Worm (Caenorhabditis elegans): ENCODE measurements around the gene tag-124.

- TF ChIP-seq tbx-8 (GFP tag; optimal IDR thresholded peaks at IDR 0.05), result no peak
- no peak for TF ChIP-seq snpc-4 (tag; optimal IDR thresholded peaks at IDR 0.05)
- TF ChIP-seq unc-120 (tag; optimal IDR thresholded peaks at IDR 0.05; ENCODE audit: poor library complexity, severe bottlenecking), result no peak
- no peak for TF ChIP-seq lin-13 (tag; optimal IDR thresholded peaks at IDR 0.05)
- TF ChIP-seq mls-2 (tag; optimal IDR thresholded peaks at IDR 0.05), result no peak
- TF ChIP-seq ces-1 (GFP tag; optimal IDR thresholded peaks at IDR 0.05), result no peak
- no peak for TF ChIP-seq nhr-76 (tag; optimal IDR thresholded peaks at IDR 0.05)
Measured at ce11 chrII:9607137-9607536, 16.0 kb downstream of the tag-124 start.
